Worm (Caenorhabditis elegans): ENCODE measurements around the gene F22E5.23.

ce11 chrII:2641777-2642176 lies 695 bp downstream of the F22E5.23 start, which contains the start of gene F22E5.7:
- TF ChIP-seq ztf-4 (tag; optimal IDR thresholded peaks at IDR 0.05): no peak
- no peak for TF ChIP-seq elt-3 (tag; optimal IDR thresholded peaks at IDR 0.05)
- no peak for TF ChIP-seq pqm-1 (tag; optimal IDR thresholded peaks at IDR 0.05)
- TF ChIP-seq eor-1 (tag; optimal IDR thresholded peaks at IDR 0.05): no peak
- TF ChIP-seq nhr-11 (tag; optimal IDR thresholded peaks at IDR 0.05): no peak
- no peak for TF ChIP-seq ama-1 (optimal IDR thresholded peaks at IDR 0.05)
- TF ChIP-seq mml-1 (tag; optimal IDR thresholded peaks at IDR 0.05): no peak
- TF ChIP-seq unc-39 (tag; optimal IDR thresholded peaks at IDR 0.05): no peak
- TF ChIP-seq unc-62 (GFP tag; optimal IDR thresholded peaks at IDR 0.05): no peak
- TF ChIP-seq fkh-10 (GFP tag; optimal IDR thresholded peaks at IDR 0.05): no peak
- no peak for TF ChIP-seq skn-1 (tag; optimal IDR thresholded peaks at IDR 0.05)
- TF ChIP-seq lin-39 (tag; optimal IDR thresholded peaks at IDR 0.05): no peak
- TF ChIP-seq nhr-28 (tag; optimal IDR thresholded peaks at IDR 0.05): no peak

All from whole organism, L3 larva.